Fruit fly (Drosophila melanogaster) whole organism, prepupa: Measurements from ENCODE around the gene CG11674.

ENCODE experiments used
- Sox102F ChIP-seq: fragments of 200-800 bp; sonication (Bioruptor generic); optimal IDR thresholded peaks from 2 replicates; lab custom pipeline; 2016; ENCODE audit warnings: missing biosample characterization, mild to moderate bottlenecking, missing genetic modification characterization
- topi ChIP-seq: fragments of 200-800 bp; sonication (Bioruptor generic); optimal IDR thresholded peaks from 3 replicates; lab custom pipeline; 2016; ENCODE audit warnings: missing biosample characterization, missing genetic modification characterization

- TF ChIP-seq topi (GFP tag; lab: Kevin White, UChicago) (no peak), Sox102F (no peak)
Measured at dm6 chrX:14212147-14212792, 13.4 kb downstream of the CG11674 start.
